Worm (Caenorhabditis elegans) whole organism, young adult: Measurements from ENCODE around the gene clp-7.

Experiments
- B0261.1 ChIP-seq: sonication (generic microtip); optimal IDR thresholded peaks from 2 replicates; lab custom pipeline; 2016; ENCODE audit warnings: mild to moderate bottlenecking, missing genetic modification characterization, moderate library complexity, missing compliant biosample characterization
- B0336.3 ChIP-seq: fragments of 200-800 bp; sonication (Bioruptor generic); IDR thresholded peaks from 2 replicates; pipeline ENCODE4 v1.3.6; 2022; ENCODE audit warnings: missing genetic modification characterization, missing compliant biosample characterization
- C06A6.2 ChIP-seq: fragments of 200-800 bp; sonication (Bioruptor generic); conservative IDR thresholded peaks from 2 replicates; pipeline ENCODE4 v1.3.6; 2022; ENCODE audit warnings: missing genetic modification characterization, missing compliant biosample characterization
- C17E4.6 ChIP-seq: fragments of 200-800 bp; sonication (Bioruptor generic); IDR thresholded peaks from 2 replicates; pipeline ENCODE4 v1.3.6; 2022; ENCODE audit warnings: missing genetic modification reagents, missing genetic modification characterization, missing compliant biosample characterization
- F10E7.11 ChIP-seq: sonication (generic microtip); optimal IDR thresholded peaks from 2 replicates; lab custom pipeline; 2017; ENCODE audit warnings: mild to moderate bottlenecking, missing genetic modification characterization, moderate library complexity, missing compliant biosample characterization
- F37B4.10 ChIP-seq: fragments of 200-800 bp; sonication (Bioruptor generic); IDR thresholded peaks from 2 replicates; pipeline ENCODE4 v1.3.6; 2022; ENCODE audit warnings: missing genetic modification characterization, missing compliant biosample characterization
- F57C9.4 ChIP-seq: sonication (generic microtip); optimal IDR thresholded peaks from 2 replicates; lab custom pipeline; 2017; ENCODE audit warnings: mild to moderate bottlenecking, missing genetic modification characterization, missing compliant biosample characterization
- K12H6.12 ChIP-seq: fragments of 200-800 bp; sonication (Bioruptor generic); optimal IDR thresholded peaks from 2 replicates; lab custom pipeline; 2018; ENCODE audit warnings: mild to moderate bottlenecking, missing genetic modification characterization, missing compliant biosample characterization
- T07F8.4 ChIP-seq: sonication (generic microtip); optimal IDR thresholded peaks from 2 replicates; lab custom pipeline; 2016; ENCODE audit warnings: mild to moderate bottlenecking, missing genetic modification characterization, moderate library complexity, missing compliant biosample characterization
- T26A5.8 ChIP-seq: sonication (generic microtip); optimal IDR thresholded peaks from 2 replicates; lab custom pipeline; 2016; ENCODE audit warnings: missing genetic modification characterization, missing compliant biosample characterization
- Y56A3A.18 ChIP-seq: fragments of 200-800 bp; sonication (Bioruptor generic); IDR thresholded peaks from 2 replicates; pipeline ENCODE4 v1.3.6; 2022; ENCODE audit warnings: missing genetic modification reagents, missing genetic modification characterization, missing compliant biosample characterization
- akir-1 ChIP-seq: fragments of 200-800 bp; sonication (Bioruptor generic); optimal IDR thresholded peaks from 2 replicates; lab custom pipeline; 2018; ENCODE audit warnings: mild to moderate bottlenecking, missing genetic modification characterization, moderate library complexity, missing compliant biosample characterization
- ama-1 ChIP-seq, 3 experiments: fragments of 150-350 bp in 1 of 3; sonication (generic microtip) in 2 of 3; optimal IDR thresholded peaks; 2 replicates each; lab custom pipeline; 2014 to 2018; ENCODE audit warnings: missing biosample characterization in 2 of 3, missing genetic modification characterization in 2 of 3, missing genetic modification reagents in 2 of 3
- aptf-3 ChIP-seq: fragments of 200-800 bp; sonication (Bioruptor generic); IDR thresholded peaks from 2 replicates; pipeline ENCODE4 v1.3.6; 2022; ENCODE audit warnings: missing genetic modification characterization, missing compliant biosample characterization
- bed-2 ChIP-seq: fragments of 200-800 bp; sonication (Bioruptor generic); IDR thresholded peaks from 2 replicates; pipeline ENCODE4 v1.3.6; 2022; ENCODE audit warnings: missing genetic modification reagents, missing genetic modification characterization, missing compliant biosample characterization
- ccch-3 ChIP-seq: fragments of 200-800 bp; sonication (Bioruptor generic); optimal IDR thresholded peaks from 2 replicates; lab custom pipeline; 2018; ENCODE audit warnings: mild to moderate bottlenecking, missing genetic modification characterization, missing compliant biosample characterization
- ceh-100 ChIP-seq: fragments of 200-800 bp; sonication (Bioruptor generic); IDR thresholded peaks from 2 replicates; pipeline ENCODE4 v1.3.6; 2022; ENCODE audit warnings: missing genetic modification reagents, missing genetic modification characterization, missing compliant biosample characterization
- ceh-58 ChIP-seq: fragments of 200-800 bp; sonication (Bioruptor generic); IDR thresholded peaks from 2 replicates; pipeline ENCODE4 v1.3.6; 2022; ENCODE audit warnings: missing genetic modification characterization, missing compliant biosample characterization
- ceh-79 ChIP-seq: sonication (generic microtip); optimal IDR thresholded peaks from 2 replicates; lab custom pipeline; 2017; ENCODE audit warnings: mild to moderate bottlenecking, missing genetic modification characterization, missing compliant biosample characterization
- ceh-91 ChIP-seq: fragments of 200-800 bp; sonication (Bioruptor generic); IDR thresholded peaks from 2 replicates; pipeline ENCODE4 v1.3.6; 2022; ENCODE audit warnings: missing genetic modification reagents, missing genetic modification characterization, missing compliant biosample characterization
- chd-7 ChIP-seq: sonication (generic microtip); optimal IDR thresholded peaks from 2 replicates; lab custom pipeline; 2016; ENCODE audit warnings: mild to moderate bottlenecking, missing genetic modification characterization, moderate library complexity, missing compliant biosample characterization
- die-1 ChIP-seq: sonication (generic microtip); optimal IDR thresholded peaks from 2 replicates; lab custom pipeline; 2016; ENCODE audit warnings: missing genotype, mild to moderate bottlenecking, missing genetic modification characterization, missing compliant biosample characterization
- dpl-1 ChIP-seq: fragments of 150-350 bp; optimal IDR thresholded peaks from 2 replicates; lab custom pipeline; 2014; ENCODE audit warnings: missing biosample characterization, missing genetic modification reagents, missing genetic modification characterization
- efl-1 ChIP-seq: fragments of 150-350 bp; optimal IDR thresholded peaks from 2 replicates; lab custom pipeline; 2014; ENCODE audit warnings: missing biosample characterization, missing genetic modification reagents, missing genetic modification characterization
- ets-4 ChIP-seq: fragments of 200-800 bp; sonication (Bioruptor generic); optimal IDR thresholded peaks from 2 replicates; lab custom pipeline; 2018; ENCODE audit warnings: mild to moderate bottlenecking, missing genetic modification characterization, missing compliant biosample characterization
- hmg-20 ChIP-seq: fragments of 200-800 bp; sonication (Bioruptor generic); IDR thresholded peaks from 2 replicates; pipeline ENCODE4 v1.3.6; 2022; ENCODE audit warnings: missing genetic modification reagents, missing genetic modification characterization, missing compliant biosample characterization
- hrde-1 ChIP-seq: sonication (generic microtip); optimal IDR thresholded peaks from 2 replicates; lab custom pipeline; 2016; ENCODE audit warnings: missing genetic modification characterization, mild to moderate bottlenecking, missing compliant biosample characterization, moderate library complexity, missing genotype, missing genetic modification reagents, borderline replicate concordance
- let-526 ChIP-seq: fragments of 200-800 bp; sonication (Bioruptor generic); IDR thresholded peaks from 2 replicates; pipeline ENCODE4 v1.3.6; 2022; ENCODE audit warnings: missing genetic modification reagents, missing genetic modification characterization, missing compliant biosample characterization
- let-607 ChIP-seq, 2 experiments: fragments of 200-800 bp in 1 of 2; sonication (Bioruptor generic) in 1 of 2; sonication (generic microtip) in 1 of 2; optimal IDR thresholded peaks; 2 replicates each; lab custom pipeline; 2016 to 2018; ENCODE audit warnings: mild to moderate bottlenecking in 2 of 2, missing compliant biosample characterization in 2 of 2, missing genetic modification characterization in 2 of 2, moderate library complexity in 2 of 2, missing genotype in 1 of 2
- lin-40 ChIP-seq: sonication (generic microtip); optimal IDR thresholded peaks from 2 replicates; lab custom pipeline; 2016; ENCODE audit warnings: missing genetic modification characterization, mild to moderate bottlenecking, missing compliant biosample characterization, missing genotype, missing genetic modification reagents
- madf-10 ChIP-seq: sonication (generic microtip); optimal IDR thresholded peaks from 2 replicates; lab custom pipeline; 2016; ENCODE audit warnings: mild to moderate bottlenecking, missing genetic modification characterization, missing compliant biosample characterization
- madf-6 ChIP-seq: fragments of 200-800 bp; sonication (Bioruptor generic); IDR thresholded peaks from 2 replicates; pipeline ENCODE4 v1.3.6; 2022; ENCODE audit warnings: missing genetic modification reagents, missing genetic modification characterization, missing compliant biosample characterization
- mes-4 ChIP-seq: sonication (generic microtip); optimal IDR thresholded peaks from 2 replicates; lab custom pipeline; 2016; ENCODE audit warnings: missing genotype, missing genetic modification characterization, missing compliant biosample characterization
- nhr-27 ChIP-seq: fragments of 200-800 bp; sonication (Bioruptor generic); optimal IDR thresholded peaks from 2 replicates; lab custom pipeline; 2018; ENCODE audit warnings: mild to moderate bottlenecking, missing genetic modification characterization, moderate library complexity, missing compliant biosample characterization
- nhr-80 ChIP-seq: sonication (generic microtip); optimal IDR thresholded peaks from 2 replicates; lab custom pipeline; 2016; ENCODE audit warnings: missing genetic modification characterization, missing compliant biosample characterization
- nhr-90 ChIP-seq: sonication (generic microtip); optimal IDR thresholded peaks from 2 replicates; lab custom pipeline; 2016; ENCODE audit warnings: missing genotype, mild to moderate bottlenecking, missing genetic modification characterization, missing compliant biosample characterization
- pha-4 ChIP-seq: fragments of 150-350 bp; sonication (generic microtip); optimal IDR thresholded peaks from 2 replicates; lab custom pipeline; 2014; ENCODE audit warnings: missing biosample characterization, missing genetic modification reagents, missing genetic modification characterization
- snpc-3.4 ChIP-seq: sonication (generic microtip); optimal IDR thresholded peaks from 2 replicates; lab custom pipeline; 2017; ENCODE audit warnings: missing genetic modification characterization, mild to moderate bottlenecking, missing compliant biosample characterization, antibody characterized with exemption, moderate library complexity, missing genotype, missing genetic modification reagents
- tlf-1 ChIP-seq: fragments of 200-800 bp; sonication (Bioruptor generic); optimal IDR thresholded peaks from 2 replicates; lab custom pipeline; 2018; ENCODE audit warnings: mild to moderate bottlenecking, missing genetic modification characterization, missing compliant biosample characterization
- unc-130 ChIP-seq: sonication (generic microtip); optimal IDR thresholded peaks from 2 replicates; lab custom pipeline; 2016; ENCODE audit warnings: missing genetic modification reagents, missing genetic modification characterization, missing compliant biosample characterization
- ztf-22 ChIP-seq: fragments of 200-800 bp; sonication (Bioruptor generic); optimal IDR thresholded peaks from 2 replicates; lab custom pipeline; 2018; ENCODE audit warnings: mild to moderate bottlenecking, missing genetic modification characterization, moderate library complexity, missing compliant biosample characterization
- ztf-26 ChIP-seq: sonication (generic microtip); optimal IDR thresholded peaks from 2 replicates; lab custom pipeline; 2017; ENCODE audit warnings: missing genetic modification characterization, missing compliant biosample characterization

clp-7 gene

DNA sequence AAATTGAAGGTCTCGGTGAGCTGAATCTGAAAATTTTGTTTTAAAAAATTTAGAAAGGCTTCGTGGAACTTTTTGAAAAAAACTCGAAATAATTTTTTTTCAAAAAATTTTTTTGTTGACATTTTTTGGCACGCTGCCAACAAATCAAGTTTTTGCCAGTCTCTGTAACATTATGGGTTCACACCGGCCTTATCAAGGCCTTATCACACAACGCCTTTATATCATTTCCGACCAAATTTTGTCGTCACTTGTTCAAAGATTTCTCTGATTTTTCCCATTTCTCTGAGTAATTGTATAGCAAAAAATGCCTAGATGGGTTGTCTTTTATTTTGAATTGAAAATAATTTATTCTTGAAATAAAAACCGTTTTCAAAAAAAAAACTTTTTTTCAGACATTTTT lies 40.0 kb downstream of the clp-7 start:
- peak; percentile 26 for TF ChIP-seq nhr-80 (tag; lab: Kevin White, UChicago)
- no peak for TF ChIP-seq nhr-27 (tag; lab: Kevin White, UChicago)
- TF ChIP-seq nhr-90 (tag; lab: Kevin White, UChicago): no peak

- no peak for TF ChIP-seq ets-4 (GFP tag; lab: Kevin White, UChicago)
- no peak for TF ChIP-seq die-1 (tag; lab: Kevin White, UChicago)
- no peak for TF ChIP-seq tlf-1 (GFP tag; lab: Kevin White, UChicago)
- TF ChIP-seq Y56A3A.18: no peak
- no peak for TF ChIP-seq nhr-27 (tag; lab: Kevin White, UChicago)
- no peak for TF ChIP-seq aptf-3 (GFP tag; lab: Robert Waterston, UW)
- TF ChIP-seq unc-130 (GFP tag; lab: Kevin White, UChicago): no peak
- TF ChIP-seq mes-4 (tag; lab: Kevin White, UChicago): no peak
- no peak for TF ChIP-seq bed-2
- TF ChIP-seq C06A6.2 (GFP tag; lab: Robert Waterston, UW): no peak
- TF ChIP-seq F37B4.10 (GFP tag; lab: Robert Waterston, UW): no peak
- TF ChIP-seq dpl-1: no peak
- no peak for TF ChIP-seq B0336.3
- no peak for TF ChIP-seq F57C9.4 (tag; lab: Kevin White, UChicago)
- no peak for TF ChIP-seq B0261.1 (tag; lab: Kevin White, UChicago)
- no peak for TF ChIP-seq K12H6.12 (tag; lab: Kevin White, UChicago)
Measured at ce11 chrIV:1403960-1404359, 41.8 kb downstream of the clp-7 start.

DNA sequence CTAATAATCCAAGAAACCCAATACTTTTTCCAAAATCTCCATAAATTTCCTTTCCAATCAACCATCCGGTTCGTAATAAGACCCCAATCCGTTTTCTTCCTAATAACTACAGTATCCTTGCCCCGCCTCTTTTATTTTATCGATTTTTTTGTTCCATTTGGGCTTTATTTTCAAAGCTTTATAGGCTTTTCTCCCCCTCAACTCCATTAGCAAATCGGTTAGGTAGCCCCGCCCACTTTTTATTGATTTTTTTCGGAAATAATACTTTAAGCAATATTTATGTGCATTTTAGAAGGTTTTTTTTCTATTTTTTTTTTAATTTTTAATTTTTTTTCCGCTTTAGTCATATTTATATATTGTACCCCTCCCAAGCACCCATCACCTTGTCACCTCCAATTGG lies 45.8 kb downstream of the clp-7 start:
- TF ChIP-seq T07F8.4 (no peak), F10E7.11 (tag; lab: Kevin White, UChicago) (no peak), mes-4 (tag; lab: Kevin White, UChicago) (no peak), let-526 (no peak), madf-6 (GFP tag; lab: Robert Waterston, UW) (no peak), efl-1 (GFP tag; lab: Kevin White, UChicago) (no peak), chd-7 (tag; lab: Kevin White, UChicago) (no peak), B0336.3 (no peak), C17E4.6 (GFP tag; lab: Robert Waterston, UW) (no peak), ceh-91 (GFP tag; lab: Robert Waterston, UW) (no peak), T26A5.8 (no peak), pha-4 (no peak), K12H6.12 (tag; lab: Kevin White, UChicago) (no peak), ceh-79 (tag; lab: Kevin White, UChicago) (no peak)

DNA sequence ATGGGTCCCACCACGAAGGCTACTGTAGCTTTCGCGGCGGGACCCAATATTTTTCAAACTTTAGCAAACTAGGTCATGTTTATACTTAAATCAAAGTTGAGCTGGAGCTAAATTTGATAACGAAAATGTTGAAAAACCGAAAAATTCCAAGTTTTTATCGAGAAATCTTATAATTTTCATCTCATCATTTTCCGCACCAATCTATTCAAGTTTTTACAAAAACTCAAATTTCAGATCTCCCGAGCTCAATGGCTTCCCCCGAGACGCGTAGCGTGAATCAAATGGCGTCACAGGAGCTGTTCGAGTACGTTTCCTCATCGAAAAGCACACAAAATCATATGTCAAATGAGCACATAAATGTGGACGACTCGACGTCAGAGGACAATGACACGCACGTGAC lies 47.9 kb downstream of the clp-7 start:
- TF ChIP-seq ztf-22 (GFP tag; lab: Kevin White, UChicago) (no peak), akir-1 (GFP tag; lab: Kevin White, UChicago) (no peak), ceh-100 (GFP tag; lab: Robert Waterston, UW) (no peak), ccch-3 (GFP tag; lab: Kevin White, UChicago) (no peak), lin-40 (tag; lab: Kevin White, UChicago) (no peak), nhr-90 (tag; lab: Kevin White, UChicago) (no peak), let-607 (tag; optimal IDR thresholded peaks at IDR 0.05; lab: Kevin White, UChicago) (no peak), ceh-58 (GFP tag; lab: Robert Waterston, UW) (no peak), hmg-20 (GFP tag; lab: Robert Waterston, UW) (no peak), hrde-1 (tag; lab: Kevin White, UChicago) (no peak), ama-1 (optimal IDR thresholded peaks at IDR 0.05; lab: Kevin White, UChicago) (no peak), ama-1 (GFP tag; optimal IDR thresholded peaks at IDR 0.05; lab: Kevin White, UChicago) (no peak), madf-10 (tag; lab: Kevin White, UChicago) (no peak), ztf-26 (tag; lab: Kevin White, UChicago) (no peak), efl-1 (GFP tag; lab: Kevin White, UChicago) (no peak), unc-130 (GFP tag; lab: Kevin White, UChicago) (no peak), snpc-3.4 (tag; lab: Kevin White, UChicago) (no peak)
